Worm (Caenorhabditis elegans): ENCODE data around the gene pdi-1.

ce11 chrIII:3650677-3651315 is 50.5 kb downstream of the pdi-1 start, which contains the start of the genes madf-8 and gsr-1:
- peak; percentile 16 for TF ChIP-seq pqm-1 (tag; optimal IDR thresholded peaks at IDR 0.05)
- TF ChIP-seq jun-1 (tag; optimal IDR thresholded peaks at IDR 0.05): no peak
- no peak for TF ChIP-seq snpc-4 (tag; optimal IDR thresholded peaks at IDR 0.05)
- no peak for TF ChIP-seq ZK546.5 (tag; optimal IDR thresholded peaks at IDR 0.05)
- TF ChIP-seq nfya-1 (tag; optimal IDR thresholded peaks at IDR 0.05; ENCODE audit: insufficient read depth): peak; percentile 65
- no peak for TF ChIP-seq zag-1 (tag; optimal IDR thresholded peaks at IDR 0.05)
- peak; percentile 12 for TF ChIP-seq lin-39 (tag; optimal IDR thresholded peaks at IDR 0.05)
- no peak for TF ChIP-seq skn-1 (tag; optimal IDR thresholded peaks at IDR 0.05)
- no peak for TF ChIP-seq ztf-4 (tag; optimal IDR thresholded peaks at IDR 0.05)
- TF ChIP-seq nhr-11 (tag; optimal IDR thresholded peaks at IDR 0.05): no peak
- no peak for TF ChIP-seq egl-5 (tag; optimal IDR thresholded peaks at IDR 0.05)
- no peak for TF ChIP-seq unc-39 (tag; optimal IDR thresholded peaks at IDR 0.05)
- no peak for TF ChIP-seq nhr-12 (tag; optimal IDR thresholded peaks at IDR 0.05)
- TF ChIP-seq ceh-82 (tag; optimal IDR thresholded peaks at IDR 0.05): no peak
